Worm (Caenorhabditis elegans) whole organism, L4/young adult: ENCODE data around the gene irld-55.

Experiments
- W03F9.2 ChIP-seq: fragments of 150-350 bp; optimal IDR thresholded peaks from 2 replicates; lab custom pipeline; 2014; ENCODE audit warnings: missing biosample characterization, missing genetic modification characterization
- dao-5 ChIP-seq: sonication (generic microtip); optimal IDR thresholded peaks from 2 replicates; lab custom pipeline; 2016; ENCODE audit warnings: missing genotype, missing genetic modification characterization, moderate library complexity, missing compliant biosample characterization
- him-1 ChIP-seq: sonication (generic microtip); optimal IDR thresholded peaks from 2 replicates; lab custom pipeline; 2016; ENCODE audit warnings: missing genotype, missing genetic modification reagents, missing genetic modification characterization, missing compliant biosample characterization

ce11 chrIV:14050442-14050841 is 30.4 kb downstream of the irld-55 start:
- TF ChIP-seq dao-5 (no peak), W03F9.2 (tag; lab: Kevin White, UChicago) (no peak), him-1 (tag; lab: Kevin White, UChicago) (no peak)
